Worm (Caenorhabditis elegans): ENCODE results near the gene Y38F1A.1.

DNA sequence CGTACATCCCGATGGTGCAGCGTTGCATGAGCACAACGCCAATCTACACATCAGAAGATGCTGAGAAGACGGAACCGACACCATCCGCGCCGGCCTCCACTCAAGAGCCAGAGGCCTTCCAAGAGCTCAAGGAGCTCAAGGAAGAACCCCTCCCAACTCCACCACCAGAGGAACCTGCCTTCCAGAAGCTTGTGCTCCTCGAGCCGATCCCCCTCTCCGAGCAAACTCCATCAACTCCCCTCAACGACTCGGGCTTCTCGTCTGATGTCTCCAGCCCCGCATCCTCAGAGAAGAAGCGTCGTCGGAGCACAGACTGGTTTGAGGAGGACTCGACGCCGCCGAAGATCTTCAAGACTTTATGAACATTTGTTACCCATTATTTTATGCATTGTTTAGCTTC lies 37.6 kb upstream of the Y38F1A.1 start:
- TF ChIP-seq efl-3 (GFP tag; optimal IDR thresholded peaks at IDR 0.05) (no peak), elt-3 (tag; optimal IDR thresholded peaks at IDR 0.05) (no peak), jun-1 (tag; optimal IDR thresholded peaks at IDR 0.05) (no peak), nhr-90 (tag; optimal IDR thresholded peaks at IDR 0.05; ENCODE audit: poor library complexity) (no peak), ama-1 (optimal IDR thresholded peaks at IDR 0.05) (no peak), ces-1 (GFP tag; optimal IDR thresholded peaks at IDR 0.05) (no peak), lsy-2 (tag; optimal IDR thresholded peaks at IDR 0.05) (no peak), isw-1 (GFP tag; IDR thresholded peaks at IDR 0.05) (no peak), unc-130 (tag; optimal IDR thresholded peaks at IDR 0.05) (no peak), snu-23 (GFP tag; optimal IDR thresholded peaks at IDR 0.05) (no peak), tbx-2 (tag; optimal IDR thresholded peaks at IDR 0.05) (no peak), ztf-11 (tag; optimal IDR thresholded peaks at IDR 0.05) (no peak), mdl-1 (tag; optimal IDR thresholded peaks at IDR 0.05) (no peak), lin-35 (GFP tag; optimal IDR thresholded peaks at IDR 0.05) (no peak)

Data from whole organism, L1 larva.